Worm (Caenorhabditis elegans): ENCODE results near the gene F56H9.9.
A peak's percentile ranks its signal among the peaks of the same experiment; 100 is the strongest.

The F56H9.9 gene

ce11 chrV:12660280-12660818 lies 36.1 kb upstream of the F56H9.9 start, which contains the start of gene his-74:
TSS of gene his-74 (minus strand) at chrV:12660330.
- TF ChIP-seq nhr-43 (tag; optimal IDR thresholded peaks at IDR 0.05; ENCODE audit: poor library complexity, severe bottlenecking) = no peak
- no peak for TF ChIP-seq aly-2 (tag; optimal IDR thresholded peaks at IDR 0.05)
- no peak for TF ChIP-seq nfya-1 (tag; optimal IDR thresholded peaks at IDR 0.05; ENCODE audit: insufficient read depth)
- no peak for TF ChIP-seq snpc-4 (tag; optimal IDR thresholded peaks at IDR 0.05)
- no peak for TF ChIP-seq zag-1 (tag; optimal IDR thresholded peaks at IDR 0.05)
- no peak for TF ChIP-seq mml-1 (tag; optimal IDR thresholded peaks at IDR 0.05)
- no peak for TF ChIP-seq unc-62 (GFP tag; optimal IDR thresholded peaks at IDR 0.05)
- TF ChIP-seq hmg-11 (tag; optimal IDR thresholded peaks at IDR 0.05) = no peak

DNA sequence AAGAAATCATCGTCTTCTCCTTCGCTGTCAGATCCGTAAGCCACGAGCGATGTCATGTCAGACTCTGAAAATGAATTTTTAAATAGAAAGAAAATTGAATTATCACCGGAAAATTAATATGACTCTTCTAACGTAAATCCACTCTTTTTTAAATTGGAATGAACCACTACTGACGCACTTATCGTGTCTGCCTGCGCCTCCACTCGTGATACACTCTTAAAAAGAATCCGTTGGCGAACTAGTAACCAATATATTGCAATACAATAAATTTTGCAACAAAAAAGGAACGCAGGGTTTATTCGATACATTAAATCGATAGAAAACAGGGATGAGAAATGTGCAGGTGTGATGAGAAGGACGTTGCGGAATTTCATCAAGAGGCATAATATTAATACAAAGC lies 35.2 kb upstream of the F56H9.9 start, which contains the start of gene ccch-3:
Gene ccch-3 (minus strand): TSS at position 262 of the 400 bp plus-strand sequence.
- TF ChIP-seq pha-4 (tag; optimal IDR thresholded peaks at IDR 0.05) (peak; percentile 46), lin-15B (tag; optimal IDR thresholded peaks at IDR 0.05) (peak; percentile 49), hmg-11 (tag; optimal IDR thresholded peaks at IDR 0.05) (peak; percentile 62), nhr-23 (tag; optimal IDR thresholded peaks at IDR 0.05) (peak; percentile 84), pqm-1 (tag; optimal IDR thresholded peaks at IDR 0.05) (no peak), tbx-2 (tag; optimal IDR thresholded peaks at IDR 0.05) (peak; percentile 27), fkh-2 (tag; optimal IDR thresholded peaks at IDR 0.05) (no peak), nhr-43 (tag; optimal IDR thresholded peaks at IDR 0.05; ENCODE audit: poor library complexity, severe bottlenecking) (peak; percentile 27), nhr-25 (tag; optimal IDR thresholded peaks at IDR 0.05) (peak; percentile 55), nhr-76 (tag; optimal IDR thresholded peaks at IDR 0.05) (no peak), elt-2 (tag; optimal IDR thresholded peaks at IDR 0.05) (peak; percentile 23), R02D3.7 (tag; optimal IDR thresholded peaks at IDR 0.05) (peak; percentile 34), snpc-4 (tag; optimal IDR thresholded peaks at IDR 0.05) (peak; percentile 68), mdl-1 (tag; optimal IDR thresholded peaks at IDR 0.05) (no peak), nfya-1 (tag; optimal IDR thresholded peaks at IDR 0.05; ENCODE audit: insufficient read depth) (peak; percentile 55), lsy-12 (tag; optimal IDR thresholded peaks at IDR 0.05) (peak; percentile 4)

DNA sequence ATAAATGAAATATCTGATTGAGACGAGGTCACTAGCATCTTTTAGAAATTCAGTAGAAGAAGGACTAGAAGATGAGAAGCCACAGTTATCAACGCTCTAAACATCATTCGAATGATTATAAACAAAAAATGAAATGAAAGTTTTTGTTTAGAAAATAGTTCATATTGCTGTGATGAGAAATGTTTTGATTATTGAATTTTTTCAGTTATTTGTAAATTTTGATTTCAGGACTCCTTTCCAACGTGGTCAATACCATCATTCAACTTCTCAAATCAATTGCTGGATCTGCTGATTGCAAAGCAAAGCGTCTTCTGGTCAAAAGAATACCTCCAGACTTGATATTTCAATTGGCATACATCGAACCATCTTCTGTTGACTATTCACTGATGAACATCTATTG lies 33.9 kb upstream of the F56H9.9 start, which contains the start of gene W05B10.6:
Gene W05B10.6 (minus strand): TSS at position 101 of the 400 bp plus-strand sequence.
- TF ChIP-seq nhr-25 (tag; optimal IDR thresholded peaks at IDR 0.05) (no peak), nhr-28 (tag; optimal IDR thresholded peaks at IDR 0.05) (no peak), pha-4 (tag; optimal IDR thresholded peaks at IDR 0.05) (no peak), fkh-10 (GFP tag; optimal IDR thresholded peaks at IDR 0.05) (no peak)

DNA sequence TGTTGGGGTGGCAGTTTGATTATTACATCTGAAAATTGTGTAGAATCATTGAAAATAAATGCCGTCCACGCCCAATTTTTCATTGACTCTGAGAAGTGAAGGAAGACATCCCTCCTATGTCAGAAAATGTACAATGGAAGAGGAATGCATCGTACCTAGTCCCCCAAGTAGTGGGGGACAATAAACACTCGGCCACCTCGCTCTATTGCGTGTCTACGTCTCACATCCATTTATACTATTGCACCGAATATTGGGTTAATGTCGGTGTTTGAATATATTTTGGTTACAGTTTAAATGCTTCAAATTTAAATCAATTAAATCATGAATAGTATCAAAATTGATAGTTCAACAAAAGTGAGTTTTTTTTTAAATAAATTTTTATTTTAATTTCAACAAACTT lies 25.4 kb upstream of the F56H9.9 start, which contains the start of gene lin-25:
Gene lin-25 (plus strand): TSS at position 290 of the 400 bp plus-strand sequence.
- no peak for TF ChIP-seq ztf-11 (tag; optimal IDR thresholded peaks at IDR 0.05)
- no peak for TF ChIP-seq lin-39 (tag; optimal IDR thresholded peaks at IDR 0.05)
- no peak for TF ChIP-seq nhr-28 (tag; optimal IDR thresholded peaks at IDR 0.05)
- peak; percentile 42 for TF ChIP-seq nfya-1 (tag; optimal IDR thresholded peaks at IDR 0.05; ENCODE audit: insufficient read depth)
- TF ChIP-seq hmg-11 (tag; optimal IDR thresholded peaks at IDR 0.05) = peak; percentile 58
- peak; percentile 51 for TF ChIP-seq lin-15B (tag; optimal IDR thresholded peaks at IDR 0.05)
- no peak for TF ChIP-seq aly-2 (tag; optimal IDR thresholded peaks at IDR 0.05)
- no peak for TF ChIP-seq pqm-1 (tag; optimal IDR thresholded peaks at IDR 0.05)
- TF ChIP-seq lsy-12 (tag; optimal IDR thresholded peaks at IDR 0.05) = no peak
- TF ChIP-seq zag-1 (tag; optimal IDR thresholded peaks at IDR 0.05) = no peak
- no peak for TF ChIP-seq elt-1 (tag; optimal IDR thresholded peaks at IDR 0.05)
- no peak for TF ChIP-seq jun-1 (tag; optimal IDR thresholded peaks at IDR 0.05)
- TF ChIP-seq ztf-4 (tag; optimal IDR thresholded peaks at IDR 0.05) = no peak
- peak; percentile 27 for TF ChIP-seq snpc-4 (tag; optimal IDR thresholded peaks at IDR 0.05)
- TF ChIP-seq ceh-16 (tag; optimal IDR thresholded peaks at IDR 0.05) = no peak
- TF ChIP-seq nhr-25 (tag; optimal IDR thresholded peaks at IDR 0.05) = peak; percentile 24
- TF ChIP-seq egl-5 (tag; optimal IDR thresholded peaks at IDR 0.05) = no peak
- TF ChIP-seq pha-4 (tag; optimal IDR thresholded peaks at IDR 0.05) = peak; percentile 63

DNA sequence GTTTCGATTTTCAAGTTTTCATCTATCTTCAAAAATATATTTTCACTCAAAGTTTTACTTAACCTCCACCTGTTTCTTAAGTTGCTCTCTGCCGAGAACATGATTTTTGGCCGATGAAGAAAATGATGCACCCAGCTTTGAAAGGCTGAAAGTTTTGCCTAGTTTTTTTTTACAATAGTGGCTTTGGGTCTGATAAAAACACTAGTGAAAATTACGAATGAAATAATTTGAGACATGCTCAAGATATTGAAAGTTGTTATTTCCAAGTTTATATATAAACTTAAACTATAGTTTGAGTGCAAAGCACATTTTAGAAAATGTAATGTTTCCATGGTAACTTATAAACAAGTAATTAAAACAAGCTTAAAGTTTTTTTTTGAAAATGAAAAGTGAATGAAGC lies 24.9 kb upstream of the F56H9.9 start, which contains the start of gene gpa-9:
Gene gpa-9 (minus strand): TSS at position 101 of the 400 bp plus-strand sequence.
- TF ChIP-seq snpc-4 (tag; optimal IDR thresholded peaks at IDR 0.05) = no peak
- TF ChIP-seq pha-4 (tag; optimal IDR thresholded peaks at IDR 0.05) = no peak
- TF ChIP-seq nhr-28 (tag; optimal IDR thresholded peaks at IDR 0.05) = no peak
- TF ChIP-seq elt-2 (tag; optimal IDR thresholded peaks at IDR 0.05) = no peak
- TF ChIP-seq fkh-2 (tag; optimal IDR thresholded peaks at IDR 0.05) = no peak

DNA sequence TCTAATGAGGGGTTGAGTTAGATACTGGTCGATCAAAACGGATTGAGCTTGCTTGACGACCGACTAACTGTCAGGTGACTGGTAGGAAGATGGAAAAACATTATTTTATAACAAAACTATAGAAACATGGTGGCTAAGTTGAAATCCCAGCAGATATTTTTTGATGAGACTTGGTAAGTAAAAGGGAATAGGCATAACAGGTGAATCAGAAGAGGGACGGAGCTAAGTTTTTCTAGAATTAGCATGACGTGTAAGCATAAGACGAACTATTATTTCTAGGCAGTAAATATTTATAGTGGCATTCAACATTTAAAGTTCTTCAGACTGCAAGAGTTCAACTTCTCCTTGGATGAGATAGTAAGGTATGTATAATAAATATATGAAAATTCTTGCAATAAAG lies 20.2 kb upstream of the F56H9.9 start, which contains the start of gene F56H9.8:
Gene F56H9.8 (plus strand): TSS at position 301 of the 400 bp plus-strand sequence.
- TF ChIP-seq nhr-43 (tag; optimal IDR thresholded peaks at IDR 0.05; ENCODE audit: poor library complexity, severe bottlenecking) (no peak), ceh-28 (tag; optimal IDR thresholded peaks at IDR 0.05) (no peak), elt-2 (tag; optimal IDR thresholded peaks at IDR 0.05) (no peak), skn-1 (tag; optimal IDR thresholded peaks at IDR 0.05) (no peak), fos-1 (tag; optimal IDR thresholded peaks at IDR 0.05) (no peak), ZK546.5 (tag; optimal IDR thresholded peaks at IDR 0.05) (no peak), egl-27 (tag; optimal IDR thresholded peaks at IDR 0.05) (no peak), nhr-237 (tag; optimal IDR thresholded peaks at IDR 0.05) (no peak), nhr-11 (tag; optimal IDR thresholded peaks at IDR 0.05) (no peak), R02D3.7 (tag; optimal IDR thresholded peaks at IDR 0.05) (no peak), snpc-4 (tag; optimal IDR thresholded peaks at IDR 0.05) (no peak), lin-39 (tag; optimal IDR thresholded peaks at IDR 0.05) (no peak), daf-12 (tag; optimal IDR thresholded peaks at IDR 0.05) (no peak)

Measured in whole organism, L3 larva.